Fruit fly (Drosophila melanogaster): Measurements from ENCODE around the gene nbs.

- no peak for TF ChIP-seq kay (GFP tag; ENCODE audit: borderline replicate concordance)
- no peak for TF ChIP-seq tj (GFP tag; optimal IDR thresholded peaks at IDR 0.05)
- no peak for TF ChIP-seq CG5204 (GFP tag; optimal IDR thresholded peaks at IDR 0.05)
Observed at dm6 chr3L:9733563-9733962, 10.6 kb upstream of the nbs start, which contains the start of gene CG6749.

Measured in whole organism, adult.